Worm (Caenorhabditis elegans): ENCODE results near the gene ddn-2.

The ddn-2 gene

ce11 chrII:12879758-12880157, 29.1 kb upstream of the ddn-2 start:
- peak; percentile 24; the same call in 1 of the 2 replicates for TF ChIP-seq egrh-3 (GFP tag; IDR thresholded peaks at IDR 0.05)
- TF ChIP-seq cebp-1 (GFP tag; IDR thresholded peaks at IDR 0.05): no peak
- TF ChIP-seq cebp-1 (tag; optimal IDR thresholded peaks at IDR 0.05): no peak
- TF ChIP-seq madf-3 (GFP tag; IDR thresholded peaks at IDR 0.05): no peak
- peak; percentile 36 for TF ChIP-seq tbp1 (GFP tag; optimal IDR thresholded peaks at IDR 0.05)
- TF ChIP-seq bed-2 (GFP tag; IDR thresholded peaks at IDR 0.05): no peak
- TF ChIP-seq ceh-27 (GFP tag; optimal IDR thresholded peaks at IDR 0.05): no peak
- peak; percentile 49 for TF ChIP-seq nhr-80 (tag; optimal IDR thresholded peaks at IDR 0.05)

ce11 chrII:12880406-12880805, 28.5 kb upstream of the ddn-2 start, which contains the start of gene F35C5.1:
TSS of gene F35C5.1 (plus strand) at chrII:12880804.
- TF ChIP-seq dox-1 (GFP tag; IDR thresholded peaks at IDR 0.05): peak; percentile 68; the same call in 1 of the 2 replicates
- TF ChIP-seq ceh-79 (tag; optimal IDR thresholded peaks at IDR 0.05): no peak
- TF ChIP-seq madf-6 (GFP tag; IDR thresholded peaks at IDR 0.05): peak; percentile 95
- TF ChIP-seq ceh-91 (GFP tag; IDR thresholded peaks at IDR 0.05): peak; percentile 72
- TF ChIP-seq fkh-3 (tag; optimal IDR thresholded peaks at IDR 0.05): no peak
- 0 out of 2 replicates have a peak, but pooled peaks have one; percentile 46 for TF ChIP-seq Y95B8A.8 (GFP tag; IDR thresholded peaks at IDR 0.05)
- peak; percentile 83 for TF ChIP-seq madf-8 (GFP tag; conservative IDR thresholded peaks at IDR 0.05)
- peak; percentile 64 for TF ChIP-seq F49E8.2 (tag; optimal IDR thresholded peaks at IDR 0.05; ENCODE audit: insufficient read depth)
- no peak for TF ChIP-seq nhr-27 (tag; optimal IDR thresholded peaks at IDR 0.05)
- 0 out of 2 replicates have a peak, but pooled peaks have one; percentile 20 for TF ChIP-seq nfyb-1 (GFP tag; IDR thresholded peaks at IDR 0.05)
- TF ChIP-seq lsy-27 (tag; optimal IDR thresholded peaks at IDR 0.05; ENCODE audit: borderline replicate concordance, insufficient read depth): no peak
- TF ChIP-seq efl-1 (GFP tag; optimal IDR thresholded peaks at IDR 0.05): peak; percentile 87
- peak; percentile 20; the same call in 1 of the 2 replicates for TF ChIP-seq rcor-1 (GFP tag; IDR thresholded peaks at IDR 0.05)
- peak; percentile 24 for TF ChIP-seq snpc-4 (GFP tag; optimal IDR thresholded peaks at IDR 0.05)
- peak in 2 of 4 experiments; percentile 18 to 30 for TF ChIP-seq snpc-4 (tag; optimal IDR thresholded peaks at IDR 0.05)
- TF ChIP-seq attf-3 (GFP tag; conservative IDR thresholded peaks at IDR 0.05): 0 out of 2 replicates have a peak, but pooled peaks have one; percentile 18
- 0 out of 2 replicates have a peak, but pooled peaks have one; percentile 15 for TF ChIP-seq pbrm-1 (GFP tag; IDR thresholded peaks at IDR 0.05)
- no peak; the same call in 1 of the 2 replicates for TF ChIP-seq B0019.2 (GFP tag; conservative IDR thresholded peaks at IDR 0.05)
- no peak for TF ChIP-seq bed-1 (GFP tag; IDR thresholded peaks at IDR 0.05)
- TF ChIP-seq dpl-1 (GFP tag; optimal IDR thresholded peaks at IDR 0.05): peak; percentile 76
- peak; percentile 88 for TF ChIP-seq xnd-1 (tag; optimal IDR thresholded peaks at IDR 0.05)
- TF ChIP-seq snpc-1.1 (tag; optimal IDR thresholded peaks at IDR 0.05; ENCODE audit: insufficient read depth): peak; percentile 34
- peak; percentile 97 for TF ChIP-seq hsf-1 (GFP tag; IDR thresholded peaks at IDR 0.05)
- TF ChIP-seq lir-1 (GFP tag; conservative IDR thresholded peaks at IDR 0.05): no peak
- TF ChIP-seq tlf-1 (GFP tag; optimal IDR thresholded peaks at IDR 0.05): no peak
- TF ChIP-seq D2030.7 (GFP tag; IDR thresholded peaks at IDR 0.05): peak; percentile 78
- peak; percentile 77 for TF ChIP-seq snpc-3.4 (tag; optimal IDR thresholded peaks at IDR 0.05)
- peak; percentile 20 for TF ChIP-seq unc-130 (GFP tag; optimal IDR thresholded peaks at IDR 0.05)
- TF ChIP-seq lin-35 (GFP tag; optimal IDR thresholded peaks at IDR 0.05): peak in 1 of 3 experiments; percentile 11
- TF ChIP-seq ets-4 (GFP tag; optimal IDR thresholded peaks at IDR 0.05): no peak
- TF ChIP-seq tbp1 (GFP tag; optimal IDR thresholded peaks at IDR 0.05): peak; percentile 25
- peak; percentile 43; the same call in 1 of the 2 replicates for TF ChIP-seq mcd-1 (GFP tag; IDR thresholded peaks at IDR 0.05)
- no peak for TF ChIP-seq hlh-26 (GFP tag; conservative IDR thresholded peaks at IDR 0.05)
- peak; percentile 94 for TF ChIP-seq lsl-1 (GFP tag; optimal IDR thresholded peaks at IDR 0.05)
- no peak for TF ChIP-seq ztf-22 (GFP tag; optimal IDR thresholded peaks at IDR 0.05)
- TF ChIP-seq lin-54 (GFP tag; optimal IDR thresholded peaks at IDR 0.05): peak; percentile 67
- TF ChIP-seq F33H1.4 (GFP tag; IDR thresholded peaks at IDR 0.05): peak; percentile 96
- no peak for TF ChIP-seq sptf-2 (GFP tag; optimal IDR thresholded peaks at IDR 0.05)
- no peak for TF ChIP-seq egl-44 (GFP tag; IDR thresholded peaks at IDR 0.05)

Data from whole organism, young adult.